Worm (Caenorhabditis elegans): ENCODE data around the gene Y43F8C.3.

DNA sequence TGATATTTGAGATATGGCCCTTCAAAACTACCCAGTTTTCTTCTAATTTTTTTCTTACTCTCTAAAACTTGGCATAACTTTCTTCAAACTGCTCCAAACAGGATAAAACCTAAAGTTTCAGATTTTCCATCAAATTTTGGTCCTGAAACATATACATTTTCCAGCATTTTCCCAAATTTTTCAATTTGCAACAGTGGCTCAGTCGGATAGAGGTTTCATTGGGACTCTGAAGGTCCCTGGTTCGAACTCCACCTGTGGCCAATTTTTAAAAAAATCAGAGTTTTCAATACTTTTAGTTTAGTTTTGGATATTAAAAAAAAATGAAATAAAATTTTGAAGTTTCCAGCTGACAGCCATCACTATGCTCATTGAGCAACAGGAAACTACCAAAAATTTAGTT, 45.3 kb upstream of the Y43F8C.3 start:
- TF ChIP-seq dmd-4 (tag; optimal IDR thresholded peaks at IDR 0.05; ENCODE audit: borderline replicate concordance) (no peak), K09A11.1 (tag; optimal IDR thresholded peaks at IDR 0.05; ENCODE audit: insufficient read depth) (no peak), ceh-48 (tag; optimal IDR thresholded peaks at IDR 0.05) (no peak), elt-2 (tag; optimal IDR thresholded peaks at IDR 0.05) (no peak), ama-1 (optimal IDR thresholded peaks at IDR 0.05) (no peak), syd-9 (tag; optimal IDR thresholded peaks at IDR 0.05) (no peak), nfya-1 (tag; optimal IDR thresholded peaks at IDR 0.05) (no peak), pha-2 (tag; optimal IDR thresholded peaks at IDR 0.05) (no peak), ceh-18 (tag; optimal IDR thresholded peaks at IDR 0.05) (no peak), che-1 (tag; optimal IDR thresholded peaks at IDR 0.05) (no peak), fkh-10 (GFP tag; optimal IDR thresholded peaks at IDR 0.05) (no peak), unc-3 (GFP tag; conservative IDR thresholded peaks at IDR 0.05) (no peak), unc-3 (tag; optimal IDR thresholded peaks at IDR 0.05) (no peak), lim-6 (tag; optimal IDR thresholded peaks at IDR 0.05) (no peak), pha-4 (tag; optimal IDR thresholded peaks at IDR 0.05) (no peak)
